Fruit fly (Drosophila melanogaster) whole organism, embryonic: ENCODE measurements around the gene CG4653.

Source experiments
- ATbp ChIP-seq: fragments of 200-800 bp; sonication (Bioruptor generic); optimal IDR thresholded peaks from 2 replicates; lab custom pipeline; 2017; ENCODE audit warnings: missing biosample characterization, mild to moderate bottlenecking, missing genetic modification characterization, missing genetic modification reagents
- CG1024 ChIP-seq: fragments of 200-800 bp; sonication (Bioruptor generic); IDR thresholded peaks from 2 replicates; pipeline ENCODE4 v1.3.6; 2022; ENCODE audit warnings: missing biosample characterization, missing genetic modification characterization
- CG11093 ChIP-seq: fragments of 200-800 bp; sonication (Bioruptor generic); IDR thresholded peaks from 3 replicates; pipeline ENCODE4 v1.3.6; 2022; ENCODE audit warnings: missing biosample characterization, missing genetic modification characterization
- CG11398 ChIP-seq: fragments of 200-800 bp; sonication (Bioruptor generic); optimal IDR thresholded peaks from 2 replicates; lab custom pipeline; 2016; ENCODE audit warnings: missing biosample characterization, missing genetic modification characterization
- CG11695 ChIP-seq: fragments of 200-800 bp; sonication (Bioruptor generic); IDR thresholded peaks from 3 replicates; pipeline ENCODE4 v1.3.6; 2022; ENCODE audit warnings: missing biosample characterization, missing genetic modification characterization
- CG11723 ChIP-seq: fragments of 200-800 bp; sonication (Bioruptor generic); optimal IDR thresholded peaks from 2 replicates; lab custom pipeline; 2017; ENCODE audit warnings: missing biosample characterization, mild to moderate bottlenecking, missing genetic modification characterization
- CG12219 ChIP-seq: fragments of 200-800 bp; sonication (Bioruptor generic); optimal IDR thresholded peaks from 3 replicates; lab custom pipeline; 2018; ENCODE audit warnings: missing biosample characterization, mild to moderate bottlenecking, missing genetic modification characterization
- CG14860 ChIP-seq: fragments of 200-800 bp; sonication (Bioruptor generic); IDR thresholded peaks from 3 replicates; pipeline ENCODE4 v1.3.6; 2022; ENCODE audit warnings: missing biosample characterization, missing genetic modification characterization; ENCODE audit not compliant: partially characterized antibody
- CG15011 ChIP-seq: fragments of 200-800 bp; sonication (Bioruptor generic); optimal IDR thresholded peaks from 3 replicates; lab custom pipeline; 2018; ENCODE audit warnings: missing biosample characterization, mild to moderate bottlenecking, missing genetic modification characterization
- CG17359 ChIP-seq: fragments of 200-800 bp; sonication (Bioruptor generic); optimal IDR thresholded peaks from 3 replicates; lab custom pipeline; 2018; ENCODE audit warnings: missing biosample characterization, mild to moderate bottlenecking, missing genetic modification characterization, moderate library complexity
- CG18599 ChIP-seq: fragments of 200-800 bp; sonication (Bioruptor generic); optimal IDR thresholded peaks from 3 replicates; lab custom pipeline; 2017; ENCODE audit warnings: missing biosample characterization, missing genetic modification characterization, mild to moderate bottlenecking, moderate library complexity, missing genetic modification reagents
- CG18764 ChIP-seq: fragments of 200-800 bp; sonication (Bioruptor generic); optimal IDR thresholded peaks from 3 replicates; lab custom pipeline; 2016; ENCODE audit warnings: missing biosample characterization, missing genetic modification characterization
- CG2129 ChIP-seq: fragments of 200-800 bp; sonication (Bioruptor generic); IDR thresholded peaks from 2 replicates; pipeline ENCODE4 v1.3.6; 2022; ENCODE audit warnings: missing biosample characterization, missing genetic modification characterization; ENCODE audit not compliant: partially characterized antibody
- CG34224 ChIP-seq: fragments of 200-800 bp; sonication (Bioruptor generic); IDR thresholded peaks from 3 replicates; pipeline ENCODE4 v1.3.6; 2022; ENCODE audit warnings: missing biosample characterization, missing genetic modification characterization; ENCODE audit not compliant: partially characterized antibody
- CG34376 ChIP-seq: fragments of 200-800 bp; sonication (Bioruptor generic); optimal IDR thresholded peaks from 2 replicates; lab custom pipeline; 2018; ENCODE audit warnings: missing biosample characterization, mild to moderate bottlenecking, missing genetic modification characterization
- CG3995 ChIP-seq: fragments of 200-800 bp; sonication (Bioruptor generic); optimal IDR thresholded peaks from 3 replicates; lab custom pipeline; 2016; ENCODE audit warnings: missing biosample characterization, missing genetic modification characterization
- CG4424 ChIP-seq: fragments of 200-800 bp; sonication (Bioruptor generic); optimal IDR thresholded peaks from 3 replicates; lab custom pipeline; 2016; ENCODE audit warnings: missing biosample characterization, missing genetic modification characterization
- CG4730 ChIP-seq: fragments of 200-800 bp; sonication (Bioruptor generic); IDR thresholded peaks from 2 replicates; pipeline ENCODE4 v1.3.6; 2022; ENCODE audit warnings: missing biosample characterization, missing genetic modification characterization
- CG6175 ChIP-seq: fragments of 200-800 bp; sonication (Bioruptor generic); IDR thresholded peaks from 3 replicates; pipeline ENCODE4 v1.3.6; 2022; ENCODE audit warnings: missing biosample characterization, missing genetic modification characterization
- CG6254 ChIP-seq: fragments of 200-800 bp; sonication (Bioruptor generic); optimal IDR thresholded peaks from 3 replicates; lab custom pipeline; 2017; ENCODE audit warnings: mild to moderate bottlenecking, missing biosample characterization, missing genetic modification reagents, missing genetic modification characterization
- CG7786 ChIP-seq: fragments of 200-800 bp; sonication (Bioruptor generic); optimal IDR thresholded peaks from 2 replicates; lab custom pipeline; 2016; ENCODE audit warnings: missing biosample characterization, missing genetic modification characterization
- CG8359 ChIP-seq: fragments of 200-800 bp; sonication (Bioruptor generic); optimal IDR thresholded peaks from 2 replicates; lab custom pipeline; 2017; ENCODE audit warnings: missing biosample characterization, mild to moderate bottlenecking, missing genetic modification characterization, borderline replicate concordance
- Chrac-16 ChIP-seq: fragments of 200-800 bp; sonication (Bioruptor generic); optimal IDR thresholded peaks from 3 replicates; lab custom pipeline; 2016; ENCODE audit warnings: missing biosample characterization, missing genetic modification characterization
- CrebB ChIP-seq: fragments of 200-800 bp; sonication (Bioruptor generic); optimal IDR thresholded peaks from 3 replicates; lab custom pipeline; 2018; ENCODE audit warnings: missing biosample characterization, mild to moderate bottlenecking, missing genetic modification characterization
- Doc2 ChIP-seq: fragments of 200-800 bp; sonication (Bioruptor generic); IDR thresholded peaks from 2 replicates; pipeline ENCODE4 v1.3.6; 2022; ENCODE audit warnings: missing biosample characterization, missing genetic modification characterization
- HLH3B ChIP-seq: fragments of 200-800 bp; sonication (Bioruptor generic); IDR thresholded peaks from 2 replicates; pipeline ENCODE4 v1.3.6; 2022; ENCODE audit warnings: missing biosample characterization, missing genetic modification characterization
- Hmx ChIP-seq: fragments of 200-800 bp; sonication (Bioruptor generic); optimal IDR thresholded peaks from 2 replicates; lab custom pipeline; 2016; ENCODE audit warnings: missing biosample characterization, missing genetic modification characterization
- Hr3 ChIP-seq: fragments of 200-800 bp; sonication (Bioruptor generic); optimal IDR thresholded peaks from 3 replicates; lab custom pipeline; 2016; ENCODE audit warnings: missing biosample characterization, missing genetic modification characterization
- Max ChIP-seq: fragments of 200-800 bp; sonication (Bioruptor generic); optimal IDR thresholded peaks from 2 replicates; lab custom pipeline; 2016; ENCODE audit warnings: missing biosample characterization, mild to moderate bottlenecking, missing genetic modification characterization
- NC2α ChIP-seq: fragments of 200-800 bp; sonication (Bioruptor generic); optimal IDR thresholded peaks from 2 replicates; lab custom pipeline; 2016; ENCODE audit warnings: missing biosample characterization, missing genetic modification characterization
- Sox102F ChIP-seq: fragments of 200-800 bp; sonication (Bioruptor generic); optimal IDR thresholded peaks from 2 replicates; lab custom pipeline; 2018; ENCODE audit warnings: missing biosample characterization, mild to moderate bottlenecking, missing genetic modification characterization, moderate library complexity
- Usf ChIP-seq: fragments of 200-800 bp; sonication (Bioruptor generic); optimal IDR thresholded peaks from 2 replicates; lab custom pipeline; 2017; ENCODE audit warnings: missing genotype, missing biosample characterization, missing genetic modification characterization
- ap ChIP-seq: fragments of 200-800 bp; sonication (Bioruptor generic); IDR thresholded peaks from 2 replicates; pipeline ENCODE4 v1.3.6; 2022; ENCODE audit warnings: missing biosample characterization, missing genetic modification characterization
- br ChIP-seq: fragments of >200 bp; optimal IDR thresholded peaks from 2 replicates; lab custom pipeline; 2017
- fd64A ChIP-seq: fragments of 200-800 bp; sonication (Bioruptor generic); optimal IDR thresholded peaks from 3 replicates; lab custom pipeline; 2018; ENCODE audit warnings: missing biosample characterization, mild to moderate bottlenecking, missing genetic modification characterization
- gce ChIP-seq: fragments of 200-800 bp; sonication (Bioruptor generic); IDR thresholded peaks from 3 replicates; pipeline ENCODE4 v1.3.6; 2022; ENCODE audit warnings: missing biosample characterization, missing genetic modification characterization
- lab ChIP-seq: fragments of 200-800 bp; sonication (Bioruptor generic); optimal IDR thresholded peaks from 3 replicates; lab custom pipeline; 2017; ENCODE audit warnings: missing biosample characterization, missing genetic modification characterization, mild to moderate bottlenecking, moderate library complexity, missing genetic modification reagents
- lola ChIP-seq, 3 experiments: fragments of >200 bp in 2 of 3; fragments of 200-800 bp in 1 of 3; sonication (Bioruptor generic) in 1 of 3; optimal IDR thresholded peaks; 2 replicates each; lab custom pipeline; 2017 to 2019; ENCODE audit warnings: missing biosample characterization in 3 of 3, missing genetic modification characterization in 3 of 3, mild to moderate bottlenecking in 1 of 3, moderate library complexity in 1 of 3
- lov ChIP-seq, 2 experiments: fragments of 200-800 bp in 1 of 2; fragments of >200 bp in 1 of 2; sonication (Bioruptor generic) in 1 of 2; IDR thresholded peaks in 1 of 2; optimal IDR thresholded peaks in 1 of 2; 2 replicates in 1 of 2; 3 replicates in 1 of 2; pipeline versions ENCODE4 v1.3.6 to Lab custom; 2017 to 2022; ENCODE audit warnings: missing biosample characterization in 1 of 2, missing genetic modification characterization in 1 of 2
- mirr ChIP-seq: fragments of 200-800 bp; sonication (Bioruptor generic); optimal IDR thresholded peaks from 3 replicates; lab custom pipeline; 2018; ENCODE audit warnings: missing biosample characterization, mild to moderate bottlenecking, missing genetic modification characterization
- row ChIP-seq: fragments of 200-800 bp; sonication (Bioruptor generic); IDR thresholded peaks from 3 replicates; pipeline ENCODE4 v1.3.6; 2022; ENCODE audit warnings: missing biosample characterization, missing genetic modification characterization
- run ChIP-seq: fragments of 200-800 bp; sonication (Bioruptor generic); optimal IDR thresholded peaks from 3 replicates; lab custom pipeline; 2018; ENCODE audit warnings: missing biosample characterization, mild to moderate bottlenecking, missing genetic modification characterization
- sc ChIP-seq, 3 experiments: fragments of >200 bp in 2 of 3; fragments of 200-800 bp in 1 of 3; sonication (Bioruptor generic) in 1 of 3; optimal IDR thresholded peaks; 2 replicates in 2 of 3; 3 replicates in 1 of 3; lab custom pipeline; 2017; ENCODE audit warnings: mild to moderate bottlenecking in 1 of 3, missing biosample characterization in 1 of 3, missing genetic modification characterization in 1 of 3, missing genetic modification reagents in 1 of 3
- sens ChIP-seq: fragments of 200-800 bp; sonication (Bioruptor generic); peaks from one replicate; lab custom pipeline; 2016; ENCODE audit warnings: missing biosample characterization, missing genetic modification characterization
- sens-2 ChIP-seq: fragments of 200-800 bp; sonication (Bioruptor generic); IDR thresholded peaks from 2 replicates; pipeline ENCODE4 v1.3.6; 2022; ENCODE audit warnings: missing biosample characterization, missing genetic modification characterization
- so ChIP-seq: fragments of 200-800 bp; sonication (Bioruptor generic); IDR thresholded peaks from 3 replicates; pipeline ENCODE4 v1.3.6; 2022; ENCODE audit warnings: missing biosample characterization, missing genetic modification characterization
- tll ChIP-seq, 2 experiments: fragments of 200-800 bp in 1 of 2; fragments of >200 bp in 1 of 2; sonication (Bioruptor generic) in 1 of 2; optimal IDR thresholded peaks; 2 replicates each; lab custom pipeline; 2017 to 2019; ENCODE audit warnings: missing biosample characterization in 2 of 2, missing genetic modification characterization in 2 of 2, mild to moderate bottlenecking in 1 of 2, moderate library complexity in 1 of 2

The CG4653 gene

dm6 chrX:16750712-16751578 is 47.1 kb downstream of the CG4653 start (continued):
- peak; percentile 63 for TF ChIP-seq CG11723 (GFP tag; lab: Kevin White, UChicago)
- no peak for TF ChIP-seq CG2129
- TF ChIP-seq sc (optimal IDR thresholded peaks at IDR 0.05; lab: Kevin White, UChicago) = no peak
- peak; percentile 61 for TF ChIP-seq sc (GFP tag; optimal IDR thresholded peaks at IDR 0.05; lab: Kevin White, UChicago)
- TF ChIP-seq CG4424 (GFP tag; lab: Kevin White, UChicago) = peak; percentile 71
- TF ChIP-seq NC2α = no peak
- TF ChIP-seq CG18764 = no peak
- TF ChIP-seq CG6175 (GFP tag; lab: Robert Waterston, UW) = no peak
- TF ChIP-seq sens (GFP tag; lab: Kevin White, UChicago) = peak; percentile 88
- peak; percentile 79; the same call in 1 of the 3 replicates for TF ChIP-seq so (GFP tag; lab: Robert Waterston, UW)
- no peak for TF ChIP-seq Doc2 (GFP tag; lab: Robert Waterston, UW)
- TF ChIP-seq CG14860 (GFP tag; lab: Robert Waterston, UW) = no peak
- peak; percentile 71 for TF ChIP-seq Sox102F (GFP tag; lab: Kevin White, UChicago)
- TF ChIP-seq Hr3 (GFP tag; lab: Kevin White, UChicago) = no peak
- no peak for TF ChIP-seq br (lab: Kevin White, UChicago)
- TF ChIP-seq ap (GFP tag; lab: Robert Waterston, UW) = no peak
- peak; percentile 77 for TF ChIP-seq CG18599 (GFP tag; lab: Kevin White, UChicago)
- TF ChIP-seq CG11398 = no peak
- TF ChIP-seq Chrac-16 (GFP tag; lab: Kevin White, UChicago) = peak; percentile 59
- peak; percentile 71 for TF ChIP-seq CG17359 (tag; lab: Kevin White, UChicago)
- TF ChIP-seq CrebB = peak; percentile 62
- no peak for TF ChIP-seq CG11093
- peak; percentile 52 for TF ChIP-seq Max (GFP tag; lab: Kevin White, UChicago)
- TF ChIP-seq sens-2 (GFP tag; lab: Robert Waterston, UW) = no peak
- no peak for TF ChIP-seq CG1024 (GFP tag; lab: Robert Waterston, UW)
- TF ChIP-seq Usf (GFP tag; lab: Kevin White, UChicago) = peak; percentile 48
- peak; percentile 73 for TF ChIP-seq ATbp (GFP tag; lab: Kevin White, UChicago)
- TF ChIP-seq CG4730 = peak; percentile 35
- TF ChIP-seq row (GFP tag; lab: Robert Waterston, UW) = peak; percentile 79
- TF ChIP-seq CG3995 (GFP tag; lab: Kevin White, UChicago) = no peak
- no peak for TF ChIP-seq CG34224 (GFP tag; lab: Robert Waterston, UW)
- TF ChIP-seq run (tag; lab: Kevin White, UChicago) = peak; percentile 48
- TF ChIP-seq CG34376 (GFP tag; lab: Kevin White, UChicago) = peak; percentile 53
- no peak for TF ChIP-seq HLH3B (GFP tag; lab: Robert Waterston, UW)
- no peak; the same call in 2 of the 3 replicates for TF ChIP-seq gce
- no peak for TF ChIP-seq CG7786 (GFP tag; lab: Kevin White, UChicago)
- TF ChIP-seq CG15011 (GFP tag; lab: Kevin White, UChicago) = peak; percentile 56
- TF ChIP-seq CG6254 (GFP tag; lab: Kevin White, UChicago) = peak; percentile 70
- TF ChIP-seq CG11695 (GFP tag; lab: Robert Waterston, UW) = peak; percentile 63
- TF ChIP-seq Hmx (GFP tag; lab: Kevin White, UChicago) = no peak
- peak; percentile 75 for TF ChIP-seq CG12219 (GFP tag; lab: Kevin White, UChicago)
- TF ChIP-seq mirr (GFP tag; lab: Kevin White, UChicago) = no peak
- no peak for TF ChIP-seq tll (GFP tag; optimal IDR thresholded peaks at IDR 0.05; lab: Kevin White, UChicago)
- TF ChIP-seq lab (GFP tag; lab: Kevin White, UChicago) = peak; percentile 73
- TF ChIP-seq fd64A (GFP tag; lab: Kevin White, UChicago) = peak; percentile 59
- TF ChIP-seq lov (optimal IDR thresholded peaks at IDR 0.05; lab: Kevin White, UChicago) = no peak
- TF ChIP-seq lov (GFP tag; IDR thresholded peaks at IDR 0.05; lab: Robert Waterston, UW) = 0 out of 3 replicates have a peak, but pooled peaks have one; percentile 27
- peak; percentile 47 for TF ChIP-seq CG8359 (GFP tag; lab: Kevin White, UChicago)
- peak in 1 of 3 experiments; percentile 85 for TF ChIP-seq lola (GFP tag; optimal IDR thresholded peaks at IDR 0.05; lab: Kevin White, UChicago)
